Worm (Caenorhabditis elegans) whole organism, early embryonic: ENCODE data around the gene srr-7.

Experiments used
- ets-7 ChIP-seq: sonication (generic microtip); optimal IDR thresholded peaks from 2 replicates; lab custom pipeline; 2016; ENCODE audit warnings: missing genotype, missing genetic modification characterization, missing compliant biosample characterization
- sea-1 ChIP-seq: fragments of 200-800 bp; sonication (Bioruptor generic); conservative IDR thresholded peaks from 2 replicates; pipeline ENCODE4 v1.3.6; 2022; ENCODE audit warnings: missing genetic modification characterization, missing compliant biosample characterization

DNA sequence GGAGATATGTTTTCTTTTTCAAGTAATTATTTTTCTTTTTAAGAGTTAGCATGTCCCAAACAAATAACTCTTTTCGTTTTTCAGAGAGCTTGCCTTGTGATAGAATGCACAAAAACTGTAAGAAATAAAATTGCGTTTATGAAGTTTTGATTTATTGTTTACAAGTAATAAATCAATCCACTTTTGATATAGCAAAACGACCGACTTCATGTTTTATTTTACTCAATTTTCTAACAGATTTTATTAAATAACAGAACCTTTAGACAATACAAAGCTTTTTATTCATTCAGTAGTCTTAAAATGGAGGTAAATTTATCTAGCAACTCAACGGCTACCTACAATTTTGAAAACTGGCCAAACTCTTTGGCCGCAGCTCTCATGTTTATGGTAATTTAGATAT, 33.3 kb upstream of the srr-7 start, which contains the start of gene srx-78:
- TF ChIP-seq sea-1 (GFP tag; lab: Robert Waterston, UW) (no peak), ets-7 (no peak)
